Worm (Caenorhabditis elegans): ENCODE results near the gene F35E8.7.

DNA sequence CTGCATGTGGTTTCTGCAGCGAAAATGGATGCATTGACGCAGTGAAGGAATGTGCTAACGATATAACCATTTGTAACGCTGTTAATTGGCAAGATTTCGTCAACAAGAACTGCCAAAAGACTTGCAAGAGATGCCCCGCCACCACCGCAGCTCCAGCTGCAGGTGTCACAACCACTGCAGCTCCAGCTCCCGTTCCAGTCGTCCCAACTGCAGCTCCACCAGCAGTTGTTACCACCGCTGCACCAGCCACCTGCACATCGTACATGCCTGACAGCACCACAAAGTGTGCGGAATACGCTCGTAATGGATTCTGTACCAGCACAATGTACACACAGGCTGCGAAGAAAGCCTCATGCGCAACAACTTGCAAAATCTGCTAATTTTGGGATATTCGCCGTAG is 1.1 kb upstream of the F35E8.7 start:
- TF ChIP-seq ztf-11 (tag; optimal IDR thresholded peaks at IDR 0.05) (no peak), unc-62 (GFP tag; optimal IDR thresholded peaks at IDR 0.05 in 1 of 2) (no peak), unc-62 (tag; optimal IDR thresholded peaks at IDR 0.05) (no peak), ces-1 (GFP tag; optimal IDR thresholded peaks at IDR 0.05) (no peak)
